Worm (Caenorhabditis elegans) whole organism, L1 larva: Measurements from ENCODE around the gene ceh-83.
"Not testable (repeated sequence)": the region's sequence is repeated elsewhere in the genome, so short reads cannot be mapped to it uniquely, and the experiment has no call there.

Source experiments
- C04F5.9 ChIP-seq: sonication (generic microtip); optimal IDR thresholded peaks from 2 replicates; lab custom pipeline; 2016; ENCODE audit warnings: missing genetic modification characterization, missing compliant biosample characterization
- C34B4.2 ChIP-seq: sonication (generic microtip); optimal IDR thresholded peaks from 2 replicates; lab custom pipeline; 2017; ENCODE audit warnings: mild to moderate bottlenecking, missing genetic modification characterization, missing compliant biosample characterization
- ceh-82 ChIP-seq, 3 experiments: fragments of 150-350 bp in 1 of 3; sonication (generic microtip) in 2 of 3; optimal IDR thresholded peaks; 2 replicates each; lab custom pipeline; 2014 to 2017; ENCODE audit warnings: missing biosample characterization in 3 of 3, missing genetic modification characterization in 3 of 3
- ceh-88 ChIP-seq: fragments of 200-800 bp; sonication (Bioruptor generic); IDR thresholded peaks from 2 replicates; pipeline ENCODE4 v1.3.6; 2022; ENCODE audit warnings: missing genetic modification characterization, missing compliant biosample characterization
- ceh-90 ChIP-seq: sonication (generic microtip); optimal IDR thresholded peaks from 2 replicates; lab custom pipeline; 2016; ENCODE audit warnings: missing genetic modification characterization, missing compliant biosample characterization
- dpl-1 ChIP-seq, 3 experiments: fragments of 150-350 bp in 2 of 3; sonication (generic microtip) in 1 of 3; optimal IDR thresholded peaks; 2 replicates each; lab custom pipeline; 2014 to 2017; ENCODE audit warnings: missing biosample characterization in 3 of 3, missing genetic modification characterization in 3 of 3, missing genetic modification reagents in 3 of 3
- efl-1 ChIP-seq, 4 experiments: fragments of 150-350 bp; optimal IDR thresholded peaks in 3 of 4; peaks in 1 of 4; 1 replicate in 1 of 4; 2 replicates in 3 of 4; lab custom pipeline; 2014; ENCODE audit warnings: missing biosample characterization in 2 of 4, missing genetic modification characterization in 2 of 4, missing genetic modification reagents in 2 of 4
- fkh-8 ChIP-seq: sonication (generic microtip); optimal IDR thresholded peaks from 2 replicates; lab custom pipeline; 2016; ENCODE audit warnings: mild to moderate bottlenecking, missing genetic modification characterization, missing compliant biosample characterization
- fos-1 ChIP-seq: fragments of 150-350 bp; optimal IDR thresholded peaks from 2 replicates; lab custom pipeline; 2014; ENCODE audit warnings: missing biosample characterization, missing genetic modification characterization
- jun-1 ChIP-seq: fragments of 150-350 bp; optimal IDR thresholded peaks from 2 replicates; lab custom pipeline; 2014; ENCODE audit warnings: missing biosample characterization, missing genetic modification reagents, missing genetic modification characterization
- lin-14 ChIP-seq: fragments of 200-800 bp; sonication (Bioruptor generic); optimal IDR thresholded peaks from 2 replicates; lab custom pipeline; 2018; ENCODE audit warnings: mild to moderate bottlenecking, missing genetic modification characterization, moderate library complexity, missing compliant biosample characterization
- lin-35 ChIP-seq, 2 experiments: fragments of 150-350 bp; optimal IDR thresholded peaks; 2 replicates each; lab custom pipeline; 2014; ENCODE audit warnings: missing biosample characterization in 2 of 2, missing genetic modification characterization in 2 of 2, missing genetic modification reagents in 2 of 2
- lin-39 ChIP-seq: fragments of 150-350 bp; optimal IDR thresholded peaks from 2 replicates; lab custom pipeline; 2014; ENCODE audit warnings: missing biosample characterization, missing genetic modification reagents, missing genetic modification characterization
- mab-9 ChIP-seq: fragments of 200-800 bp; sonication (Bioruptor generic); IDR thresholded peaks from 2 replicates; pipeline ENCODE4 v1.3.6; 2022; ENCODE audit warnings: missing genetic modification reagents, missing genetic modification characterization, missing compliant biosample characterization
- nhr-19 ChIP-seq: fragments of 200-800 bp; sonication (Bioruptor generic); conservative IDR thresholded peaks from 2 replicates; pipeline ENCODE4 v1.3.6; 2022; ENCODE audit warnings: missing genetic modification characterization, missing compliant biosample characterization
- nhr-20 ChIP-seq: sonication (generic microtip); optimal IDR thresholded peaks from 2 replicates; lab custom pipeline; 2016; ENCODE audit warnings: mild to moderate bottlenecking, missing genetic modification characterization, missing compliant biosample characterization
- nhr-76 ChIP-seq: sonication (generic microtip); optimal IDR thresholded peaks from 2 replicates; lab custom pipeline; 2017; ENCODE audit warnings: missing biosample characterization, missing genetic modification characterization
- nhr-85 ChIP-seq: sonication (generic microtip); peaks from one replicate; lab custom pipeline; 2016; ENCODE audit warnings: missing genetic modification characterization, inconsistent platforms, missing compliant biosample characterization
- nhr-90 ChIP-seq: sonication (generic microtip); optimal IDR thresholded peaks from 2 replicates; lab custom pipeline; 2016; ENCODE audit warnings: mild to moderate bottlenecking, missing genetic modification characterization, missing compliant biosample characterization; ENCODE audit not compliant: poor library complexity
- pag-3 ChIP-seq: sonication (generic microtip); optimal IDR thresholded peaks from 2 replicates; lab custom pipeline; 2017; ENCODE audit warnings: missing genetic modification characterization, mild to moderate bottlenecking, missing compliant biosample characterization, antibody characterized with exemption, borderline replicate concordance; ENCODE audit not compliant: insufficient read depth
- rnt-1 ChIP-seq: sonication (generic microtip); optimal IDR thresholded peaks from 2 replicates; lab custom pipeline; 2016; ENCODE audit warnings: mild to moderate bottlenecking, missing genetic modification characterization, moderate library complexity, missing compliant biosample characterization
- skn-1 ChIP-seq: fragments of 150-350 bp; optimal IDR thresholded peaks from 2 replicates; lab custom pipeline; 2014; ENCODE audit warnings: missing biosample characterization, missing genetic modification characterization
- sptf-1 ChIP-seq: fragments of 150-350 bp; optimal IDR thresholded peaks from 2 replicates; lab custom pipeline; 2014; ENCODE audit warnings: missing biosample characterization, missing genetic modification characterization
- sup-37 ChIP-seq: fragments of 200-800 bp; sonication (Bioruptor generic); optimal IDR thresholded peaks from 2 replicates; lab custom pipeline; 2018; ENCODE audit warnings: mild to moderate bottlenecking, missing genetic modification characterization, missing compliant biosample characterization
- swsn-7 ChIP-seq: sonication (generic microtip); optimal IDR thresholded peaks from 2 replicates; lab custom pipeline; 2016; ENCODE audit warnings: missing genetic modification characterization, missing compliant biosample characterization
- tbx-2 ChIP-seq: sonication (generic microtip); optimal IDR thresholded peaks from 2 replicates; lab custom pipeline; 2016; ENCODE audit warnings: missing genetic modification characterization, missing compliant biosample characterization
- tlp-1 ChIP-seq: fragments of 150-350 bp; optimal IDR thresholded peaks from 2 replicates; lab custom pipeline; 2014; ENCODE audit warnings: missing biosample characterization, missing genetic modification characterization
- unc-130 ChIP-seq: fragments of 150-350 bp; optimal IDR thresholded peaks from 2 replicates; lab custom pipeline; 2017; ENCODE audit warnings: missing biosample characterization, missing genetic modification characterization, inconsistent platforms
- unc-62 ChIP-seq: fragments of 150-350 bp; optimal IDR thresholded peaks from 2 replicates; lab custom pipeline; 2014; ENCODE audit warnings: missing biosample characterization, missing genetic modification reagents, missing genetic modification characterization
- zag-1 ChIP-seq: fragments of 150-350 bp; optimal IDR thresholded peaks from 2 replicates; lab custom pipeline; 2014; ENCODE audit warnings: missing biosample characterization, missing genetic modification characterization
- ztf-4 ChIP-seq: fragments of 150-350 bp; optimal IDR thresholded peaks from 2 replicates; lab custom pipeline; 2014; ENCODE audit warnings: missing biosample characterization, missing genetic modification characterization

Gene ceh-83

DNA sequence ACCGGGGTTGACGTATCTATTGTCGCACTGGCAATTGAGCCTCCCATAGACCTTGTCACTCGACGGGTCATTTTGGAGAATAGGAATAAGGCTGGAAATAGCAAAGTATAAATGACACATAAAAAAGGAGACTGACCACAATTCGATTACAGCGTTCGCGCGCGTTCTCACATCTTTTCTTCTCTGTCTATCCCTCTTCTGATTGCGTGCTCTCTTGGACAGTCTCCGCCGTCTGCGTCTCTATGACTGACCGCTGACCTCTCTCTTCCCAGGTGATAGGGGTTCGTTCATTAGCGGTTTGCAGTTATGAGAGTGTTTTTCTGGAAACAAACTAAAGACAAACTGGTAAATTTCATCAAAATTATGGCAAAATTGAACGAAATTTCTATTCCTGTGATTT is at the start of gene ceh-83:
Gene ceh-83 (minus strand): TSS at position 181 of the 400 bp plus-strand sequence.
- TF ChIP-seq jun-1 (tag; lab: Kevin White, UChicago) (no peak), rnt-1 (tag; lab: Kevin White, UChicago) (peak; percentile 50), mab-9 (GFP tag; lab: Robert Waterston, UW) (no peak), efl-1 (optimal IDR thresholded peaks at IDR 0.05; lab: Kevin White, UChicago) (peak; percentile 57 to 68), efl-1 (GFP tag; optimal IDR thresholded peaks at IDR 0.05 in 1 of 2; lab: Kevin White, UChicago) (peak; percentile 36 to 94), lin-39 (tag; lab: Kevin White, UChicago) (no peak), C04F5.9 (tag; lab: Kevin White, UChicago) (no peak), dpl-1 (GFP tag; optimal IDR thresholded peaks at IDR 0.05; lab: Kevin White, UChicago) (peak in 2 of 3 experiments; percentile 16 to 34), lin-35 (GFP tag; optimal IDR thresholded peaks at IDR 0.05; lab: Kevin White, UChicago) (peak; percentile 2 to 64), ceh-88 (GFP tag; lab: Robert Waterston, UW) (no peak), ztf-4 (tag; lab: Kevin White, UChicago) (no peak), tlp-1 (tag; lab: Kevin White, UChicago) (no peak), nhr-20 (tag; lab: Kevin White, UChicago) (peak; percentile 19), lin-14 (GFP tag; lab: Kevin White, UChicago) (peak; percentile 80), ceh-90 (tag; lab: Kevin White, UChicago) (no peak), nhr-85 (tag; lab: Kevin White, UChicago) (peak; percentile 59), fos-1 (tag; lab: Kevin White, UChicago) (no peak), nhr-90 (tag; lab: Kevin White, UChicago) (no peak), sptf-1 (tag; lab: Kevin White, UChicago) (no peak), unc-130 (no peak)

ce11 chrII:1784799-1785198 is 48.5 kb upstream of the ceh-83 start, which contains the start of gene C08F1.11:
Gene C08F1.11 (minus strand): TSS chrII:1784899.
- TF ChIP-seq skn-1 (tag; lab: Kevin White, UChicago): no peak
- no peak for TF ChIP-seq nhr-76 (tag; lab: Kevin White, UChicago)
- no peak for TF ChIP-seq lin-35 (GFP tag; optimal IDR thresholded peaks at IDR 0.05; lab: Kevin White, UChicago)
- no peak for TF ChIP-seq nhr-19 (GFP tag; lab: Robert Waterston, UW)
- TF ChIP-seq tlp-1 (tag; lab: Kevin White, UChicago): no peak
- no peak for TF ChIP-seq ztf-4 (tag; lab: Kevin White, UChicago)
- TF ChIP-seq C34B4.2 (tag; lab: Kevin White, UChicago): no peak

- TF ChIP-seq tbx-2 (tag; lab: Kevin White, UChicago) (no peak), efl-1 (optimal IDR thresholded peaks at IDR 0.05; lab: Kevin White, UChicago) (no peak), efl-1 (GFP tag; optimal IDR thresholded peaks at IDR 0.05 in 1 of 2; lab: Kevin White, UChicago) (peak in 1 of 2 experiments; percentile 84)
- TF ChIP-seq, all 84 proteins: peak for 1
These were observed 46.1 kb upstream of the ceh-83 start, which contains the start of gene math-4 for ce11 chrII:1782474-1782873. Gene math-4 (minus strand): TSS chrII:1782574.

DNA sequence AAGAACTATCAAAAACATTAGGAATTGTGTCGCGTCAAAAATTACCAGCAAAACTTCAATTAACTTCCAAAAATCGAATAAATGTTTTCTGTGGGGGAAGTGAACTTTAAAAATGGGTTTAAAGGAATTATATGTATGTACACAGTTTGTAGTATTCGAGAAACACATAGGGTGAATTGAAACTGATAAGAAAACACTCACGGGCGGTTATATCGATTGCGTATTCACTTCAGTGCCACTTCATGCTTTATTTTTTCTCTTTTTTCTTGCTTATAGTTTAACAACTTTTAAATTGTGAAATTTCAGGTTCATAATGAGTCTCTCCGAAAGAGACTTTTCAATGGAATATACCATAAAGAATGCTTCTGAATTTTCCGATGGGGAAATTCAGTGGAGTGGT is 38.9 kb upstream of the ceh-83 start, which contains the start of gene F36H5.14:
Gene F36H5.14 (plus strand): TSS at position 301 of the 400 bp plus-strand sequence.
- not testable (repeated sequence) for TF ChIP-seq zag-1; ceh-82 (tag; optimal IDR thresholded peaks at IDR 0.05; lab: Kevin White, UChicago); sup-37 (GFP tag; lab: Kevin White, UChicago)

ce11 chrII:1771785-1772184 is 35.5 kb upstream of the ceh-83 start, which contains the start of gene math-3:
Gene math-3 (plus strand): TSS chrII:1772085.
- TF ChIP-seq swsn-7 (tag; lab: Kevin White, UChicago): no peak
- no peak for TF ChIP-seq fkh-8 (tag; lab: Kevin White, UChicago)
- no peak for TF ChIP-seq pag-3 (tag; lab: Kevin White, UChicago)
- TF ChIP-seq unc-62 (GFP tag; lab: Kevin White, UChicago): no peak
- no peak for TF ChIP-seq C04F5.9 (tag; lab: Kevin White, UChicago)
